Fruit fly (Drosophila melanogaster): ENCODE results near the gene kis.

dm6 chr2L:268788-269187 is 18.2 kb upstream of the kis start, which contains the start of gene CG3345:
- TF ChIP-seq Hr78 (GFP tag; optimal IDR thresholded peaks at IDR 0.05) (no peak), usp (GFP tag; optimal IDR thresholded peaks at IDR 0.05) (no peak), Dif (GFP tag; optimal IDR thresholded peaks at IDR 0.05; ENCODE audit: partially characterized antibody) (no peak), GATAd (GFP tag; optimal IDR thresholded peaks at IDR 0.05) (no peak), h (GFP tag; optimal IDR thresholded peaks at IDR 0.05) (no peak)

Measured in whole organism, wandering third instar larva.